Fruit fly (Drosophila melanogaster) whole organism, prepupa: ENCODE results near the gene CG15468.

ENCODE experiments used
- CG10669 ChIP-seq: fragments of 200-800 bp; sonication (Bioruptor generic); optimal IDR thresholded peaks from 3 replicates; lab custom pipeline; 2018; ENCODE audit warnings: missing biosample characterization, mild to moderate bottlenecking, missing genetic modification characterization, moderate library complexity
- CG1621 ChIP-seq: fragments of 200-800 bp; sonication (Bioruptor generic); optimal IDR thresholded peaks from 3 replicates; lab custom pipeline; 2018; ENCODE audit warnings: missing biosample characterization, mild to moderate bottlenecking, missing genetic modification characterization
- CG32006 ChIP-seq: fragments of 200-800 bp; sonication (Bioruptor generic); optimal IDR thresholded peaks from 3 replicates; lab custom pipeline; 2017; ENCODE audit warnings: missing biosample characterization, mild to moderate bottlenecking, missing genetic modification characterization
- CG7368 ChIP-seq: fragments of 200-800 bp; sonication (Bioruptor generic); optimal IDR thresholded peaks from 3 replicates; lab custom pipeline; 2016; ENCODE audit warnings: missing biosample characterization, missing genetic modification characterization
- Eip78C ChIP-seq: fragments of 200-800 bp; sonication (Bioruptor generic); peaks from one replicate; lab custom pipeline; 2016; ENCODE audit warnings: missing biosample characterization, missing genetic modification characterization
- Gug ChIP-seq: fragments of 200-800 bp; sonication (Bioruptor generic); IDR thresholded peaks from 2 replicates; pipeline ENCODE4 v1.3.6; 2022; ENCODE audit warnings: missing biosample characterization, missing genetic modification characterization
- achi ChIP-seq: fragments of 200-800 bp; sonication (Bioruptor generic); optimal IDR thresholded peaks from 3 replicates; lab custom pipeline; 2016; ENCODE audit warnings: missing biosample characterization, missing genetic modification characterization
- pdm3 ChIP-seq: fragments of 200-800 bp; sonication (Bioruptor generic); optimal IDR thresholded peaks from 3 replicates; lab custom pipeline; 2016; ENCODE audit warnings: missing biosample characterization, missing genetic modification characterization
- spab ChIP-seq: fragments of 200-800 bp; sonication (Bioruptor generic); optimal IDR thresholded peaks from 2 replicates; lab custom pipeline; 2017; ENCODE audit warnings: missing biosample characterization, mild to moderate bottlenecking, missing genetic modification characterization, missing genetic modification reagents

DNA sequence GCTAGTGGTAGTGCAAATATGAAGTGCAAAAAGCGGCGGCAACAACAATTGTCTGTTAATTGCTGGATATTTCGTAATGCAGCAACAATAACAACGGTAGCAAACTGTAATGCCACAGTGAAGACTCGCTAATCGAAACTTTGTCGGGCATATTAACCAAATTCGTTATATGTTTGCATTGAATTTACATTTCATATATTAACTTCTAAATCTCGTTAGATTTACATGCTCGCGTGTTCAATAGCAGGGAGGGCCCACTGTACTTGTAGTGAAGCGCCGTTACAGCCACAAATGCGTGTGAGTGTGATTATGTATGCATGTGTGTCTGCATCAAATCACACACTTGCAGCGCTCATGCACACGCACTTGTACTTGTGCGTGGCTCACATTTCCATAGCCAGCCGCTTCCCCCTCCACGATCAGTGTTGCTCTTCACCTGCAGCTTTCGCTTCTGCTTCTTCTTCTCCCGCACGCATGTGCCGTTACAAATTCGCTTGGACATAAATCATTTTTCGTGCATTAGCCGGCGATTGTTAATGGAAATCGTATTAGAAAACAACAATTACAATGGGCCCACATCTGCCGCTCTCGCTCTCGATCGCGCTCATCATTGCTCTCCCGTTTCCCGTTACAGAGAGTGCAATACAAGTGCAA, 21.0 kb downstream of the CG15468 start:
- peak; percentile 96 for TF ChIP-seq CG10669
- peak; percentile 98 for TF ChIP-seq CG32006 (GFP tag; lab: Kevin White, UChicago)
- TF ChIP-seq CG1621 (tag; lab: Kevin White, UChicago) = peak; percentile 97
- TF ChIP-seq pdm3 = peak; percentile 98
- TF ChIP-seq CG7368 (GFP tag; lab: Kevin White, UChicago) = peak; percentile 97
- TF ChIP-seq spab (GFP tag; lab: Kevin White, UChicago) = peak; percentile 92
- peak; percentile 99 for TF ChIP-seq Eip78C (GFP tag; lab: Kevin White, UChicago)
- TF ChIP-seq achi (GFP tag; lab: Kevin White, UChicago) = peak; percentile 95
- TF ChIP-seq Gug (GFP tag; lab: Robert Waterston, UW) = peak; percentile 98
